Worm (Caenorhabditis elegans) whole organism, L4 larva: Measurements from ENCODE around the gene C05D10.4.

ENCODE experiments used
- F44E2.7 ChIP-seq: fragments of 200-800 bp; sonication (Bioruptor generic); IDR thresholded peaks from 2 replicates; pipeline ENCODE4 v2.1.2; 2022; ENCODE audit warnings: missing genetic modification characterization, missing compliant biosample characterization
- F49E8.2 ChIP-seq: sonication (generic microtip); optimal IDR thresholded peaks from 2 replicates; lab custom pipeline; 2016; ENCODE audit warnings: missing compliant biosample characterization, mild to moderate bottlenecking, missing genetic modification characterization, borderline replicate concordance
- Y48G9A.11 ChIP-seq: fragments of 200-800 bp; sonication (Bioruptor generic); IDR thresholded peaks from 2 replicates; pipeline ENCODE4 v1.3.6; 2022; ENCODE audit warnings: missing genetic modification reagents, missing genetic modification characterization, missing compliant biosample characterization
- ZK337.2 ChIP-seq: fragments of 200-800 bp; sonication (Bioruptor generic); IDR thresholded peaks from 2 replicates; pipeline ENCODE4 v1.3.6; 2022; ENCODE audit warnings: missing genetic modification reagents, missing genetic modification characterization, missing compliant biosample characterization
- ama-1 ChIP-seq: fragments of 150-350 bp; optimal IDR thresholded peaks from 2 replicates; lab custom pipeline; 2014; ENCODE audit warnings: inconsistent platforms, mixed read lengths
- ceh-32 ChIP-seq: sonication (generic microtip); optimal IDR thresholded peaks from 2 replicates; lab custom pipeline; 2016; ENCODE audit warnings: mild to moderate bottlenecking, missing genetic modification characterization, missing compliant biosample characterization; ENCODE audit not compliant: poor library complexity
- ceh-44 ChIP-seq: fragments of 200-800 bp; sonication (Bioruptor generic); IDR thresholded peaks from 2 replicates; pipeline ENCODE4 v1.3.6; 2022; ENCODE audit warnings: missing genetic modification reagents, missing genetic modification characterization, missing compliant biosample characterization
- ceh-62 ChIP-seq: sonication (generic microtip); optimal IDR thresholded peaks from 2 replicates; lab custom pipeline; 2017; ENCODE audit warnings: missing biosample characterization, missing genetic modification characterization
- ces-1 ChIP-seq: fragments of 150-350 bp; sonication (generic microtip); optimal IDR thresholded peaks from 4 replicates; lab custom pipeline; 2014; ENCODE audit warnings: missing biosample characterization, missing genetic modification reagents, missing genetic modification characterization
- ctbp-1 ChIP-seq: fragments of 200-800 bp; sonication (Bioruptor generic); IDR thresholded peaks from 2 replicates; pipeline ENCODE4 v1.3.6; 2022; ENCODE audit warnings: missing genetic modification reagents, missing genetic modification characterization, missing compliant biosample characterization
- daf-16 ChIP-seq, 3 experiments: sonication (generic microtip); optimal IDR thresholded peaks; 2 replicates each; lab custom pipeline; 2016 to 2017; ENCODE audit warnings: missing genetic modification characterization in 3 of 3, missing genetic modification reagents in 3 of 3, mild to moderate bottlenecking in 2 of 3, missing compliant biosample characterization in 2 of 3, missing biosample characterization in 1 of 3, moderate library complexity in 1 of 3
- egl-27 ChIP-seq: sonication (generic microtip); optimal IDR thresholded peaks from 3 replicates; lab custom pipeline; 2017; ENCODE audit warnings: missing biosample characterization, missing genetic modification reagents, missing genetic modification characterization
- hif-1 ChIP-seq, 2 experiments: sonication (generic microtip); optimal IDR thresholded peaks; 2 replicates each; lab custom pipeline; 2016 to 2017; ENCODE audit warnings: missing compliant biosample characterization in 2 of 2, missing genetic modification characterization in 2 of 2, missing genetic modification reagents in 2 of 2, missing genotype in 2 of 2, mild to moderate bottlenecking in 1 of 2
- hlh-11 ChIP-seq: fragments of 200-800 bp; sonication (Bioruptor generic); optimal IDR thresholded peaks from 2 replicates; lab custom pipeline; 2018; ENCODE audit warnings: mild to moderate bottlenecking, missing genetic modification characterization, missing compliant biosample characterization
- lin-13 ChIP-seq: fragments of 150-350 bp; optimal IDR thresholded peaks from 2 replicates; lab custom pipeline; 2014; ENCODE audit warnings: missing biosample characterization, missing genetic modification reagents, missing genetic modification characterization
- nhr-11 ChIP-seq: fragments of 150-350 bp; optimal IDR thresholded peaks from 2 replicates; lab custom pipeline; 2014; ENCODE audit warnings: missing biosample characterization, missing genetic modification characterization
- nhr-111 ChIP-seq: fragments of 200-800 bp; sonication (Bioruptor generic); optimal IDR thresholded peaks from 2 replicates; lab custom pipeline; 2018; ENCODE audit warnings: mild to moderate bottlenecking, missing genetic modification characterization, missing compliant biosample characterization
- nhr-41 ChIP-seq: fragments of 200-800 bp; sonication (Bioruptor generic); IDR thresholded peaks from 2 replicates; pipeline ENCODE4 v1.3.6; 2022; ENCODE audit warnings: missing genetic modification reagents, missing genetic modification characterization, missing compliant biosample characterization
- nhr-6 ChIP-seq: fragments of 150-350 bp; optimal IDR thresholded peaks from 2 replicates; lab custom pipeline; 2014; ENCODE audit warnings: missing biosample characterization, missing genetic modification characterization
- rbr-2 ChIP-seq: sonication (generic microtip); optimal IDR thresholded peaks from 2 replicates; lab custom pipeline; 2016; ENCODE audit warnings: missing genotype, missing genetic modification characterization, missing compliant biosample characterization
- sdz-12 ChIP-seq: fragments of 200-800 bp; sonication (Bioruptor generic); optimal IDR thresholded peaks from 2 replicates; lab custom pipeline; 2018; ENCODE audit warnings: mild to moderate bottlenecking, missing genetic modification characterization, missing compliant biosample characterization
- set-16 ChIP-seq: fragments of 200-800 bp; sonication (Bioruptor generic); IDR thresholded peaks from 2 replicates; pipeline ENCODE4 v1.3.6; 2022; ENCODE audit warnings: missing genetic modification reagents, missing genetic modification characterization, missing compliant biosample characterization
- tag-97 ChIP-seq: fragments of 200-800 bp; sonication (Bioruptor generic); IDR thresholded peaks from 2 replicates; pipeline ENCODE4 v1.3.6; 2022; ENCODE audit warnings: missing genetic modification characterization, missing compliant biosample characterization
- zfp-2 ChIP-seq: sonication (generic microtip); optimal IDR thresholded peaks from 2 replicates; lab custom pipeline; 2016; ENCODE audit warnings: mild to moderate bottlenecking, missing genetic modification characterization, missing compliant biosample characterization

C05D10.4 gene

ce11 chrIII:6056179-6056578, 46.5 kb downstream of the C05D10.4 start (continued):
- TF ChIP-seq hlh-11 (tag; lab: Kevin White, UChicago) = no peak
- no peak for TF ChIP-seq nhr-11 (tag; lab: Kevin White, UChicago)
- no peak for TF ChIP-seq ceh-44 (GFP tag; lab: Robert Waterston, UW)

DNA sequence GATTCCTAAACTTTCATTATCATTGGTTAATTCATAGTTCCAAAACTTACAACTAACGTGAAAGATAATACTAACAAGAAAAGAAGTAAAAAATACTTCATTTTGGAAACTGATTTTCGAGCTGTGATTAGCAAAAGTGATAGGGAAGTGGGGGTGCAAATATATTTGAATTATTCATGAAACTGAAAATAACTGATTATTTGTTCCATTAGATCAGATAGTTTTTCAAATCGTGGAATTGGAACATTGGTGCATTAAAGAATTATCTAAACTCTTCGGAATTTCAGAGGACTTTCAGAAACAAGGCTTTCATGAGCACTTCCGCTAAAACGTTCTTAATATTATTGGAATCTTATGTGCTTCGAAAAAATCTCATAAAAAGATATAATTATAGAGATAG, 47.0 kb downstream of the C05D10.4 start, which contains the start of gene F40H6.5:
F40H6.5 (minus strand) TSS at position 101 of the 400 bp plus-strand sequence.
- no peak for TF ChIP-seq nhr-41 (GFP tag; lab: Robert Waterston, UW)
- TF ChIP-seq, all 104 proteins: peak for 0

- TF ChIP-seq F44E2.7 (GFP tag; lab: Robert Waterston, UW) = no peak
- TF ChIP-seq egl-27 (tag; lab: Kevin White, UChicago) = no peak
- no peak for TF ChIP-seq ZK337.2 (GFP tag; lab: Robert Waterston, UW)
- TF ChIP-seq ama-1 (lab: Kevin White, UChicago) = no peak
- no peak for TF ChIP-seq nhr-111 (GFP tag; lab: Kevin White, UChicago)
- TF ChIP-seq daf-16 (GFP tag; optimal IDR thresholded peaks at IDR 0.05; lab: Kevin White, UChicago) = no peak
- TF ChIP-seq daf-16 (tag; optimal IDR thresholded peaks at IDR 0.05; lab: Kevin White, UChicago) = no peak
- TF ChIP-seq nhr-6 (tag; lab: Kevin White, UChicago) = no peak
- TF ChIP-seq hif-1 (tag; optimal IDR thresholded peaks at IDR 0.05; lab: Kevin White, UChicago) = no peak
- no peak for TF ChIP-seq tag-97 (GFP tag; lab: Robert Waterston, UW)
- no peak for TF ChIP-seq F49E8.2 (tag; lab: Kevin White, UChicago)
- no peak for TF ChIP-seq zfp-2
- TF ChIP-seq lin-13 (GFP tag; lab: Kevin White, UChicago) = no peak
- no peak for TF ChIP-seq ces-1 (GFP tag; lab: Kevin White, UChicago)
- TF ChIP-seq rbr-2 (tag; lab: Kevin White, UChicago) = no peak
- no peak for TF ChIP-seq ctbp-1 (GFP tag; lab: Robert Waterston, UW)
- no peak for TF ChIP-seq Y48G9A.11
- no peak for TF ChIP-seq ceh-32 (tag; lab: Kevin White, UChicago)
- TF ChIP-seq, all 104 proteins: peak for 0
Observed at ce11 chrIII:6046881-6047280, 55.8 kb downstream of the C05D10.4 start, which contains the start of gene tbx-11. Gene tbx-11, minus strand, starts transcription at chrIII:6046981.

ce11 chrIII:6039370-6039769, 63.3 kb downstream of the C05D10.4 start, which contains the start of gene ift-139:
Gene ift-139, minus strand, starts transcription at chrIII:6039470.
- TF ChIP-seq ceh-62 (tag; lab: Kevin White, UChicago) (no peak), lin-13 (GFP tag; lab: Kevin White, UChicago) (no peak), set-16 (GFP tag; lab: Robert Waterston, UW) (no peak), sdz-12 (GFP tag; lab: Kevin White, UChicago) (no peak)
